Worm (Caenorhabditis elegans) whole organism, midembryonic: ENCODE measurements around the gene F21D12.2.

Experiments used
- cog-1 ChIP-seq: sonication (generic microtip); optimal IDR thresholded peaks from 2 replicates; lab custom pipeline; 2016; ENCODE audit warnings: missing genetic modification characterization, missing compliant biosample characterization
- flt-1 ChIP-seq: fragments of 200-800 bp; sonication (Bioruptor generic); IDR thresholded peaks from 2 replicates; pipeline ENCODE4 v1.3.6; 2022; ENCODE audit warnings: missing genetic modification characterization, missing compliant biosample characterization
- med-1 ChIP-seq: sonication (generic microtip); optimal IDR thresholded peaks from 2 replicates; lab custom pipeline; 2017; ENCODE audit warnings: missing genetic modification characterization, mild to moderate bottlenecking, missing compliant biosample characterization, antibody characterized with exemption, missing genetic modification reagents; ENCODE audit not compliant: insufficient read depth
- ref-1 ChIP-seq: fragments of 200-800 bp; sonication (Bioruptor generic); conservative IDR thresholded peaks from 2 replicates; pipeline ENCODE4 v1.3.6; 2022; ENCODE audit warnings: missing genetic modification reagents, missing genetic modification characterization, missing compliant biosample characterization
- tab-1 ChIP-seq: fragments of 200-800 bp; sonication (Bioruptor generic); IDR thresholded peaks from 2 replicates; pipeline ENCODE4 v1.3.6; 2022; ENCODE audit warnings: missing genetic modification characterization, missing compliant biosample characterization

The F21D12.2 gene

ce11 chrII:7363990-7364455 is 46.5 kb downstream of the F21D12.2 start, which contains the start of gene msra-1:
Gene msra-1 (minus strand): TSS chrII:7364040.
- TF ChIP-seq flt-1 (no peak), cog-1 (tag; lab: Kevin White, UChicago) (peak; percentile 66)

DNA sequence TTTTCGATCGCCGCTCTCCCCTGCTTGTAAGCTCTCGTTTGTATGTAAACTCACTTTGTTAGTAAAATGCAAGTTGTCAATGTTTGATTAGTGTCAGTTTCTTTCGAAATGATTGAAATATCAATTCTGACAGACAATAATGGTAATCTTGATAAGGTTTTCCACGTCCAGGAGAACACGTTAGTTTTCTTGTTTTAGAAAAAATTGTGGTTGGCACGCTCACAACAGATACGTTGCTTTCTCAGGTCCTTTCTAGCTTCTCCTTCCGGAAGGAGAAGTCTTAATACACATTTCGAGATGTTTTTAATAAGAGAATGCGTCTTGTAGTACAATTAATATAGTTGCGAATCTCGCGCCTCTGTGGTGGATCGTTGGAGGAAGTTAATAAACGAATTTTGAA is 51.2 kb downstream of the F21D12.2 start, which contains the start of gene F43E2.6:
Gene F43E2.6 (minus strand): TSS at position 101 of the 400 bp plus-strand sequence.
- TF ChIP-seq tab-1 (GFP tag; lab: Robert Waterston, UW), result no peak
- TF ChIP-seq cog-1 (tag; lab: Kevin White, UChicago), result no peak
- no peak for TF ChIP-seq ref-1 (GFP tag; lab: Robert Waterston, UW)
- TF ChIP-seq med-1, result no peak
